Worm (Caenorhabditis elegans) whole organism, mixed stage, embryonic: Measurements from ENCODE around the gene vha-8.
"Not testable (repeated sequence)": the region's sequence is repeated elsewhere in the genome, so short reads cannot be mapped to it uniquely, and the experiment has no call there.

Experiments used
- M03D4.4 ChIP-seq: sonication (generic microtip); optimal IDR thresholded peaks from 2 replicates; lab custom pipeline; 2017; ENCODE audit warnings: mild to moderate bottlenecking, missing genetic modification characterization, missing compliant biosample characterization
- bed-3 ChIP-seq: fragments of 200-800 bp; sonication (Bioruptor generic); optimal IDR thresholded peaks from 3 replicates; lab custom pipeline; 2018; ENCODE audit warnings: mild to moderate bottlenecking, missing genetic modification characterization, moderate library complexity, missing compliant biosample characterization
- blmp-1 ChIP-seq: fragments of 150-350 bp; optimal IDR thresholded peaks from 2 replicates; lab custom pipeline; 2014; ENCODE audit warnings: missing biosample characterization, missing genetic modification characterization
- ceh-39 ChIP-seq: fragments of 150-350 bp; optimal IDR thresholded peaks from 2 replicates; lab custom pipeline; 2014; ENCODE audit warnings: missing biosample characterization, missing genetic modification characterization
- ceh-43 ChIP-seq: fragments of 200-800 bp; sonication (Bioruptor generic); optimal IDR thresholded peaks from 2 replicates; lab custom pipeline; 2018; ENCODE audit warnings: mild to moderate bottlenecking, missing genetic modification characterization, moderate library complexity, missing compliant biosample characterization
- ceh-83 ChIP-seq: fragments of 200-800 bp; sonication (Bioruptor generic); optimal IDR thresholded peaks from 2 replicates; lab custom pipeline; 2018; ENCODE audit warnings: mild to moderate bottlenecking, missing genetic modification characterization, missing compliant biosample characterization
- ces-1 ChIP-seq: fragments of 150-350 bp; optimal IDR thresholded peaks from 2 replicates; lab custom pipeline; 2014; ENCODE audit warnings: missing biosample characterization, missing genetic modification reagents, missing genetic modification characterization
- cnd-1 ChIP-seq: fragments of 200-800 bp; sonication (Bioruptor generic); optimal IDR thresholded peaks from 2 replicates; lab custom pipeline; 2018; ENCODE audit warnings: mild to moderate bottlenecking, missing genetic modification characterization, missing compliant biosample characterization
- drap-1 ChIP-seq: fragments of 200-800 bp; sonication (Bioruptor generic); optimal IDR thresholded peaks from 3 replicates; lab custom pipeline; 2018; ENCODE audit warnings: mild to moderate bottlenecking, missing genetic modification characterization, missing compliant biosample characterization
- elt-1 ChIP-seq: sonication (generic microtip); optimal IDR thresholded peaks from 2 replicates; lab custom pipeline; 2017; ENCODE audit warnings: missing genetic modification characterization, mild to moderate bottlenecking, missing compliant biosample characterization, antibody characterized with exemption, moderate library complexity, borderline replicate concordance; ENCODE audit not compliant: insufficient read depth
- ham-2 ChIP-seq: fragments of 200-800 bp; sonication (Bioruptor generic); optimal IDR thresholded peaks from 2 replicates; lab custom pipeline; 2018; ENCODE audit warnings: mild to moderate bottlenecking, missing genetic modification characterization, missing compliant biosample characterization
- hlh-1 ChIP-seq: fragments of 150-350 bp; optimal IDR thresholded peaks from 2 replicates; lab custom pipeline; 2014; ENCODE audit warnings: missing biosample characterization, missing genetic modification reagents, missing genetic modification characterization
- lin-13 ChIP-seq: fragments of 150-350 bp; optimal IDR thresholded peaks from 2 replicates; lab custom pipeline; 2014; ENCODE audit warnings: missing biosample characterization, missing genetic modification characterization
- lsy-2 ChIP-seq: fragments of 150-350 bp; optimal IDR thresholded peaks from 2 replicates; lab custom pipeline; 2014; ENCODE audit warnings: missing biosample characterization, missing genetic modification characterization
- mep-1 ChIP-seq: fragments of 150-350 bp; optimal IDR thresholded peaks from 2 replicates; lab custom pipeline; 2017; ENCODE audit warnings: missing biosample characterization, missing genetic modification reagents, missing genetic modification characterization, inconsistent platforms
- mls-2 ChIP-seq: sonication (generic microtip); optimal IDR thresholded peaks from 2 replicates; lab custom pipeline; 2016; ENCODE audit warnings: mild to moderate bottlenecking, missing genetic modification characterization, moderate library complexity, missing compliant biosample characterization
- nhr-12 ChIP-seq: fragments of 150-350 bp; optimal IDR thresholded peaks from 2 replicates; lab custom pipeline; 2014; ENCODE audit warnings: missing biosample characterization, missing genetic modification characterization
- nhr-2 ChIP-seq: fragments of 150-350 bp; optimal IDR thresholded peaks from 2 replicates; lab custom pipeline; 2014; ENCODE audit warnings: missing biosample characterization, missing genetic modification characterization
- nhr-237 ChIP-seq: fragments of 150-350 bp; optimal IDR thresholded peaks from 2 replicates; lab custom pipeline; 2014; ENCODE audit warnings: missing biosample characterization, missing genetic modification characterization
- nhr-28 ChIP-seq: fragments of 150-350 bp; optimal IDR thresholded peaks from 2 replicates; lab custom pipeline; 2014; ENCODE audit warnings: missing biosample characterization, missing genetic modification characterization
- nhr-76 ChIP-seq: sonication (generic microtip); optimal IDR thresholded peaks from 2 replicates; lab custom pipeline; 2017; ENCODE audit warnings: missing biosample characterization, missing genetic modification characterization
- pha-4 ChIP-seq: fragments of 150-350 bp; optimal IDR thresholded peaks from 2 replicates; lab custom pipeline; 2018; ENCODE audit warnings: missing biosample characterization, missing genetic modification reagents, missing genetic modification characterization
- sem-2 ChIP-seq: fragments of 200-800 bp; sonication (Bioruptor generic); optimal IDR thresholded peaks from 2 replicates; lab custom pipeline; 2018; ENCODE audit warnings: mild to moderate bottlenecking, missing genetic modification characterization, missing compliant biosample characterization
- snpc-4 ChIP-seq: fragments of 150-350 bp; optimal IDR thresholded peaks from 2 replicates; lab custom pipeline; 2014; ENCODE audit warnings: missing biosample characterization, missing genetic modification characterization
- sptf-1 ChIP-seq: sonication (generic microtip); optimal IDR thresholded peaks from 2 replicates; lab custom pipeline; 2017; ENCODE audit warnings: mild to moderate bottlenecking, missing genetic modification characterization, moderate library complexity, missing compliant biosample characterization
- unc-120 ChIP-seq: sonication (generic microtip); optimal IDR thresholded peaks from 2 replicates; lab custom pipeline; 2017; ENCODE audit warnings: missing genetic modification characterization, missing compliant biosample characterization; ENCODE audit not compliant: poor library complexity, severe bottlenecking
- unc-39 ChIP-seq: fragments of 150-350 bp; optimal IDR thresholded peaks from 2 replicates; lab custom pipeline; 2014; ENCODE audit warnings: missing biosample characterization, missing genetic modification characterization
- unc-62 ChIP-seq: fragments of 150-350 bp; optimal IDR thresholded peaks from 2 replicates; lab custom pipeline; 2014; ENCODE audit warnings: missing biosample characterization, missing genetic modification reagents, missing genetic modification characterization
- zip-8 ChIP-seq: fragments of 150-350 bp; optimal IDR thresholded peaks from 2 replicates; lab custom pipeline; 2014; ENCODE audit warnings: missing biosample characterization, missing genetic modification characterization

vha-8 gene

ce11 chrIV:6827477-6827876 lies 36.6 kb downstream of the vha-8 start, which contains the start of gene H20E11.2:
Gene H20E11.2 (plus strand): TSS chrIV:6827777.
- not testable (repeated sequence) for TF ChIP-seq nhr-28; cnd-1 (tag; lab: Kevin White, UChicago); snpc-4

ce11 chrIV:6829902-6830301 lies 39.0 kb downstream of the vha-8 start, which contains the start of gene H20E11.1:
Gene H20E11.1 (plus strand): TSS chrIV:6830145.
- no peak for TF ChIP-seq lsy-2 (tag; lab: Kevin White, UChicago)
- TF ChIP-seq nhr-237 (tag; lab: Kevin White, UChicago): no peak
- no peak for TF ChIP-seq sptf-1
- no peak for TF ChIP-seq mls-2 (tag; lab: Kevin White, UChicago)
- TF ChIP-seq mep-1: no peak
- no peak for TF ChIP-seq ceh-43 (GFP tag; lab: Kevin White, UChicago)
- no peak for TF ChIP-seq nhr-12 (tag; lab: Kevin White, UChicago)
- TF ChIP-seq ces-1 (GFP tag; lab: Kevin White, UChicago): no peak
- no peak for TF ChIP-seq bed-3 (GFP tag; lab: Kevin White, UChicago)
- TF ChIP-seq drap-1 (GFP tag; lab: Kevin White, UChicago): no peak
- TF ChIP-seq ceh-83 (GFP tag; lab: Kevin White, UChicago): no peak
- TF ChIP-seq nhr-2 (tag; lab: Kevin White, UChicago): no peak
- no peak for TF ChIP-seq M03D4.4 (tag; lab: Kevin White, UChicago)
- no peak for TF ChIP-seq unc-62 (GFP tag; lab: Kevin White, UChicago)
- TF ChIP-seq snpc-4: no peak
- TF ChIP-seq zip-8 (tag; lab: Kevin White, UChicago): no peak
- TF ChIP-seq nhr-76: no peak

- TF ChIP-seq mep-1: no peak
- no peak for TF ChIP-seq lin-13 (tag; lab: Kevin White, UChicago)
- TF ChIP-seq unc-120 (tag; lab: Kevin White, UChicago): no peak
- TF ChIP-seq nhr-76: no peak
- TF ChIP-seq pha-4: no peak
- no peak for TF ChIP-seq zip-8 (tag; lab: Kevin White, UChicago)
- TF ChIP-seq nhr-237 (tag; lab: Kevin White, UChicago): no peak
- no peak for TF ChIP-seq hlh-1
- no peak for TF ChIP-seq snpc-4
- TF ChIP-seq ceh-39 (tag; lab: Kevin White, UChicago): no peak
- TF ChIP-seq unc-62 (GFP tag; lab: Kevin White, UChicago): no peak
- TF ChIP-seq mls-2 (tag; lab: Kevin White, UChicago): no peak
- no peak for TF ChIP-seq drap-1 (GFP tag; lab: Kevin White, UChicago)
- no peak for TF ChIP-seq sem-2 (GFP tag; lab: Kevin White, UChicago)
- TF ChIP-seq ces-1 (GFP tag; lab: Kevin White, UChicago): no peak
- no peak for TF ChIP-seq ceh-83 (GFP tag; lab: Kevin White, UChicago)
- TF ChIP-seq elt-1 (tag; lab: Kevin White, UChicago): no peak
- TF ChIP-seq ceh-43 (GFP tag; lab: Kevin White, UChicago): no peak
These were observed 41.3 kb downstream of the vha-8 start for ce11 chrIV:6832194-6832593.

- TF ChIP-seq elt-1 (tag; lab: Kevin White, UChicago) (peak; percentile 46), nhr-12 (tag; lab: Kevin White, UChicago) (no peak)
These were observed 42.7 kb downstream of the vha-8 start for ce11 chrIV:6833617-6834016.

ce11 chrIV:6834705-6835104 lies 43.8 kb downstream of the vha-8 start:
- no peak for TF ChIP-seq sem-2 (GFP tag; lab: Kevin White, UChicago)
- no peak for TF ChIP-seq ceh-83 (GFP tag; lab: Kevin White, UChicago)
- TF ChIP-seq mep-1: no peak
- TF ChIP-seq blmp-1 (tag; lab: Kevin White, UChicago): no peak
- no peak for TF ChIP-seq pha-4
- TF ChIP-seq M03D4.4 (tag; lab: Kevin White, UChicago): no peak
- no peak for TF ChIP-seq ham-2 (GFP tag; lab: Kevin White, UChicago)
- TF ChIP-seq nhr-12 (tag; lab: Kevin White, UChicago): no peak
- TF ChIP-seq unc-39 (tag; lab: Kevin White, UChicago): no peak
- TF ChIP-seq elt-1 (tag; lab: Kevin White, UChicago): no peak
- TF ChIP-seq drap-1 (GFP tag; lab: Kevin White, UChicago): no peak
- no peak for TF ChIP-seq sptf-1
- TF ChIP-seq unc-120 (tag; lab: Kevin White, UChicago): no peak
- no peak for TF ChIP-seq nhr-28
- no peak for TF ChIP-seq nhr-237 (tag; lab: Kevin White, UChicago)
- TF ChIP-seq unc-62 (GFP tag; lab: Kevin White, UChicago): no peak
- TF ChIP-seq ceh-39 (tag; lab: Kevin White, UChicago): no peak
- no peak for TF ChIP-seq bed-3 (GFP tag; lab: Kevin White, UChicago)
